Worm (Caenorhabditis elegans): ENCODE results near the gene K08D8.10.

DNA sequence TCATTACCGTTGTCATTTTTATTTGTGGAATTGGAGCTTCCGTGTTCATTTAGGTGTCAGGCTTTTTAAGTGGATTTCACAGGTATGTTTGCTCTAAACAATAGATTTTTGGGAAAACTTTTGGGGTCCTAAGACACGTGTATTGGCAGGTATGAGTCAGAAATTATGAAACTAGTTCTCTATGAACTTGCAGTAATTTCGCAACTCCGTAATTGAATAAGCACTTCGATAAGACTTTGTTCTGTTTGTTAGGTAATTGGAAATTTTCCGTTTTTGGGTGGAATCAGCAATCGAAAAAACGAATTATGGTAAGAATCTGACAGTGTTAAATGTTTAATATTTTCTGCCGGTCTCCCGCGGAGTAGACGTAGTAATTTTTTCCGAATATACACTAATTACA lies 3.2 kb upstream of the K08D8.10 start:
- TF ChIP-seq ttx-3 (tag; optimal IDR thresholded peaks at IDR 0.05) (no peak), unc-42 (tag; optimal IDR thresholded peaks at IDR 0.05) (no peak), ceh-34 (tag; optimal IDR thresholded peaks at IDR 0.05) (no peak)

All from whole organism, late embryonic.